Fruit fly (Drosophila melanogaster): ENCODE measurements around the gene Pfdn6.
A peak's percentile ranks its signal among the peaks of the same experiment; 100 is the strongest.

Pfdn6 gene

DNA sequence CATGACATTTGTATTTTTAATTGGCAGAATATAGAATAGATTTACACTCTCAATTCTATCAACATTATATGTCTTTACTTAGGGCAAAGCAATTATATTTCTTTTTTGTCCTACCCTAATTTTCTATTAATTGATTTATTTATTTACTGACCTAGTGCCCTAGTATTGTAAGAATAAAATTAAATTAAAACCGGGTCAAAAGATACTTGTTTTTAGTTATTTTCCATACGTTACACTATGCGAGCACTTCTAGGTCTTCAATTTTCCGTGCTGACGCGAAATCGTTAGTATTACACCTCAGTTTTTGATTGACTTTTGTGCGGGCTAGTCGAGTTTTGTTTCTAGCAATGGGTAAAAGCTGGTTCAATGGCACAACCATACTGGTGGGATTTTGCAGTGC lies 7.9 kb downstream of the Pfdn6 start, which contains the start of gene CG46462:
Gene CG46462 (plus strand): TSS at position 301 of the 400 bp plus-strand sequence.
- no peak for TF ChIP-seq CG17829 (tag; optimal IDR thresholded peaks at IDR 0.05)
- no peak for TF ChIP-seq kay (GFP tag; optimal IDR thresholded peaks at IDR 0.05)
- no peak for TF ChIP-seq PHDP (tag; optimal IDR thresholded peaks at IDR 0.05)
- no peak for TF ChIP-seq Med (GFP tag)
- no peak for TF ChIP-seq CG18764 (GFP tag; optimal IDR thresholded peaks at IDR 0.05)
- no peak for TF ChIP-seq inv (GFP tag; IDR thresholded peaks at IDR 0.05; ENCODE audit: partially characterized antibody)
- no peak for TF ChIP-seq h (optimal IDR thresholded peaks at IDR 0.05)
- no peak for TF ChIP-seq ab (GFP tag; optimal IDR thresholded peaks at IDR 0.05)
- no peak for TF ChIP-seq ems (GFP tag; optimal IDR thresholded peaks at IDR 0.05)
- no peak for TF ChIP-seq CG8359 (GFP tag; optimal IDR thresholded peaks at IDR 0.05; ENCODE audit: borderline replicate concordance)
- TF ChIP-seq BEAF-32 (GFP tag; optimal IDR thresholded peaks at IDR 0.05): no peak
- TF ChIP-seq NC2β (GFP tag; optimal IDR thresholded peaks at IDR 0.05): no peak
- no peak for TF ChIP-seq nerfin-2 (GFP tag; IDR thresholded peaks at IDR 0.05; ENCODE audit: partially characterized antibody)
- no peak for TF ChIP-seq cwo (GFP tag; optimal IDR thresholded peaks at IDR 0.05)
- TF ChIP-seq Atf6 (GFP tag; IDR thresholded peaks at IDR 0.05): no peak
- TF ChIP-seq HmgZ (tag; optimal IDR thresholded peaks at IDR 0.05): no peak
- no peak for TF ChIP-seq dan (GFP tag; IDR thresholded peaks at IDR 0.05)
- TF ChIP-seq CG7271 (tag; optimal IDR thresholded peaks at IDR 0.05): no peak

- TF ChIP-seq CG31441 (GFP tag; IDR thresholded peaks at IDR 0.05) (peak; percentile 14; the same call in 1 of the 2 replicates), Hr78 (GFP tag; optimal IDR thresholded peaks at IDR 0.05) (peak in 1 of 2 experiments; percentile 28), repo (GFP tag; optimal IDR thresholded peaks at IDR 0.05) (no peak), CG8765 (GFP tag; IDR thresholded peaks at IDR 0.05) (no peak), HmgD (GFP tag; optimal IDR thresholded peaks at IDR 0.05) (no peak), Myb (GFP tag; optimal IDR thresholded peaks at IDR 0.05) (no peak), CG7271 (tag; optimal IDR thresholded peaks at IDR 0.05) (no peak), Stat92E (GFP tag; optimal IDR thresholded peaks at IDR 0.05) (no peak), CG4424 (GFP tag; optimal IDR thresholded peaks at IDR 0.05) (peak; percentile 36), shn (GFP tag; optimal IDR thresholded peaks at IDR 0.05) (no peak), CG1529 (GFP tag; optimal IDR thresholded peaks at IDR 0.05) (peak; percentile 5), nerfin-2 (GFP tag; IDR thresholded peaks at IDR 0.05; ENCODE audit: partially characterized antibody) (no peak), pum (GFP tag; optimal IDR thresholded peaks at IDR 0.05) (no peak), so (GFP tag; IDR thresholded peaks at IDR 0.05) (peak; percentile 15; the same call in 2 of the 3 replicates), fd102C (GFP tag; optimal IDR thresholded peaks at IDR 0.05) (no peak), gt (GFP tag; IDR thresholded peaks at IDR 0.05) (no peak), Trl (optimal IDR thresholded peaks at IDR 0.05) (peak; percentile 25 to 45), Trl (GFP tag; optimal IDR thresholded peaks at IDR 0.05) (peak; percentile 11), CG8359 (GFP tag; optimal IDR thresholded peaks at IDR 0.05; ENCODE audit: borderline replicate concordance) (peak; percentile 67), da (GFP tag; optimal IDR thresholded peaks at IDR 0.05) (no peak), CG1832 (GFP tag; optimal IDR thresholded peaks at IDR 0.05) (no peak), ham (GFP tag; IDR thresholded peaks at IDR 0.05) (no peak), CG4730 (GFP tag; IDR thresholded peaks at IDR 0.05) (no peak), CG4707 (GFP tag; optimal IDR thresholded peaks at IDR 0.05) (peak; percentile 48), CG10431 (GFP tag; optimal IDR thresholded peaks at IDR 0.05) (peak; percentile 24), BEAF-32 (GFP tag; optimal IDR thresholded peaks at IDR 0.05) (no peak), CG33213 (GFP tag; optimal IDR thresholded peaks at IDR 0.05) (no peak), hb (GFP tag; IDR thresholded peaks at IDR 0.05; ENCODE audit: partially characterized antibody) (no peak), CG10959 (GFP tag; IDR thresholded peaks at IDR 0.05) (no peak), CG1233 (GFP tag; optimal IDR thresholded peaks at IDR 0.05) (peak; percentile 8), gfzf (GFP tag; optimal IDR thresholded peaks at IDR 0.05) (no peak), Fer2 (tag; optimal IDR thresholded peaks at IDR 0.05) (no peak), croc (GFP tag; conservative IDR thresholded peaks at IDR 0.05) (no peak), tgo (GFP tag; IDR thresholded peaks at IDR 0.05) (no peak), CG7839 (tag; optimal IDR thresholded peaks at IDR 0.05) (peak; percentile 14), crc (GFP tag; optimal IDR thresholded peaks at IDR 0.05) (no peak)
These were observed 9.4 kb downstream of the Pfdn6 start for dm6 chr3L:19932917-19933316.

All from whole organism, embryonic.